Fruit fly (Drosophila melanogaster): Measurements from ENCODE around the gene aay.
A peak's percentile ranks its signal among the peaks of the same experiment; 100 is the strongest.

Gene aay

dm6 chr3L:9422636-9423419 is at the start of gene aay (continued):
- TF ChIP-seq CG17612 (GFP tag; IDR thresholded peaks at IDR 0.05) (peak; percentile 95), CG17361 (GFP tag; IDR thresholded peaks at IDR 0.05) (peak; percentile 99), CG7839 (tag; optimal IDR thresholded peaks at IDR 0.05) (peak; percentile 99), disco-r (GFP tag; optimal IDR thresholded peaks at IDR 0.05) (peak; percentile 78), Med (GFP tag) (peak; percentile 100), ftz-f1 (GFP tag; optimal IDR thresholded peaks at IDR 0.05) (peak; percentile 83), zfh1 (GFP tag; IDR thresholded peaks at IDR 0.05) (peak; percentile 99), abd-A (tag; optimal IDR thresholded peaks at IDR 0.05) (peak; percentile 94), CG4707 (GFP tag; optimal IDR thresholded peaks at IDR 0.05) (peak; percentile 97), prd (optimal IDR thresholded peaks at IDR 0.05) (no peak), prd (GFP tag; IDR thresholded peaks at IDR 0.05) (peak; percentile 99), oc (tag; optimal IDR thresholded peaks at IDR 0.05) (peak; percentile 99), gt (GFP tag; IDR thresholded peaks at IDR 0.05) (peak; percentile 96), CG1792 (GFP tag; optimal IDR thresholded peaks at IDR 0.05) (peak; percentile 97), Hr3 (GFP tag; optimal IDR thresholded peaks at IDR 0.05) (peak; percentile 99), CG13123 (GFP tag; optimal IDR thresholded peaks at IDR 0.05) (peak; percentile 98), CG9817 (tag; optimal IDR thresholded peaks at IDR 0.05) (peak; percentile 98), C15 (GFP tag; IDR thresholded peaks at IDR 0.05) (peak; percentile 95), ttk (GFP tag; IDR thresholded peaks at IDR 0.05) (peak; percentile 98), crc (GFP tag; optimal IDR thresholded peaks at IDR 0.05) (peak; percentile 94), Deaf1 (tag; optimal IDR thresholded peaks at IDR 0.05) (peak; percentile 90), Lim3 (GFP tag; IDR thresholded peaks at IDR 0.05) (peak; percentile 93), CG4328 (GFP tag; optimal IDR thresholded peaks at IDR 0.05) (peak; percentile 97), Lpt (GFP tag; optimal IDR thresholded peaks at IDR 0.05) (no peak), Atf3 (GFP tag; optimal IDR thresholded peaks at IDR 0.05) (peak; percentile 97), jigr1 (GFP tag; IDR thresholded peaks at IDR 0.05) (peak; percentile 95), CG15514 (GFP tag; optimal IDR thresholded peaks at IDR 0.05) (peak; percentile 94), sc (optimal IDR thresholded peaks at IDR 0.05) (no peak), sc (GFP tag; optimal IDR thresholded peaks at IDR 0.05) (peak; percentile 98), vfl (GFP tag; optimal IDR thresholded peaks at IDR 0.05) (peak; percentile 97), MBD-R2 (GFP tag; IDR thresholded peaks at IDR 0.05) (peak; percentile 94), dan (GFP tag; IDR thresholded peaks at IDR 0.05) (peak; percentile 96), row (GFP tag; IDR thresholded peaks at IDR 0.05) (peak; percentile 99), cg (GFP tag; optimal IDR thresholded peaks at IDR 0.05) (peak; percentile 84), Side (GFP tag; optimal IDR thresholded peaks at IDR 0.05) (peak; percentile 95), Stat92E (GFP tag; optimal IDR thresholded peaks at IDR 0.05) (peak in 1 of 3 experiments; percentile 99), sima (GFP tag; optimal IDR thresholded peaks at IDR 0.05) (peak; percentile 95), BEAF-32 (GFP tag; optimal IDR thresholded peaks at IDR 0.05) (peak; percentile 22), ac (GFP tag; optimal IDR thresholded peaks at IDR 0.05) (peak; percentile 98), CG8089 (GFP tag; optimal IDR thresholded peaks at IDR 0.05) (peak; percentile 97), CG12299 (tag; optimal IDR thresholded peaks at IDR 0.05) (peak; percentile 99), CG4360 (GFP tag; IDR thresholded peaks at IDR 0.05) (peak; percentile 84), CG7786 (GFP tag; optimal IDR thresholded peaks at IDR 0.05) (peak; percentile 97), wek (GFP tag; optimal IDR thresholded peaks at IDR 0.05) (peak; percentile 92), Drgx (GFP tag; IDR thresholded peaks at IDR 0.05) (peak; percentile 98), h (optimal IDR thresholded peaks at IDR 0.05) (no peak), CG2116 (GFP tag; optimal IDR thresholded peaks at IDR 0.05) (peak; percentile 91)

All from whole organism, embryonic.